Worm (Caenorhabditis elegans) whole organism, late embryonic: ENCODE data around the gene pqn-15.
A peak's percentile ranks its signal among the peaks of the same experiment; 100 is the strongest.

Experiments used
- C08G9.2 ChIP-seq: sonication (generic microtip); optimal IDR thresholded peaks from 2 replicates; lab custom pipeline; 2016; ENCODE audit warnings: mild to moderate bottlenecking, missing genetic modification characterization, moderate library complexity, missing compliant biosample characterization
- F13H6.1 ChIP-seq: sonication (generic microtip); optimal IDR thresholded peaks from 2 replicates; lab custom pipeline; 2016; ENCODE audit warnings: missing genetic modification characterization, missing compliant biosample characterization
- ahr-1 ChIP-seq: sonication (generic microtip); optimal IDR thresholded peaks from 2 replicates; lab custom pipeline; 2016; ENCODE audit warnings: missing genetic modification characterization, missing compliant biosample characterization
- ceh-18 ChIP-seq: sonication (generic microtip); optimal IDR thresholded peaks from 2 replicates; lab custom pipeline; 2016; ENCODE audit warnings: missing genetic modification characterization, missing compliant biosample characterization
- ceh-24 ChIP-seq: sonication (generic microtip); optimal IDR thresholded peaks from 2 replicates; lab custom pipeline; 2016; ENCODE audit warnings: mild to moderate bottlenecking, missing genetic modification characterization, missing compliant biosample characterization
- ceh-30 ChIP-seq: fragments of 150-350 bp; optimal IDR thresholded peaks from 2 replicates; lab custom pipeline; 2014; ENCODE audit warnings: missing biosample characterization, missing genetic modification characterization
- ceh-31 ChIP-seq: sonication (generic microtip); optimal IDR thresholded peaks from 2 replicates; lab custom pipeline; 2016; ENCODE audit warnings: missing genetic modification characterization, missing compliant biosample characterization
- ceh-34 ChIP-seq: sonication (generic microtip); optimal IDR thresholded peaks from 2 replicates; lab custom pipeline; 2016; ENCODE audit warnings: mild to moderate bottlenecking, missing genetic modification characterization, missing compliant biosample characterization
- ceh-45 ChIP-seq: fragments of 200-800 bp; sonication (Bioruptor generic); IDR thresholded peaks from 2 replicates; pipeline ENCODE4 v1.3.6; 2022; ENCODE audit warnings: missing genetic modification reagents, missing genetic modification characterization, missing compliant biosample characterization
- ceh-48 ChIP-seq: sonication (generic microtip); optimal IDR thresholded peaks from 2 replicates; lab custom pipeline; 2016; ENCODE audit warnings: missing genetic modification characterization, inconsistent platforms, missing compliant biosample characterization
- ceh-9 ChIP-seq: sonication (generic microtip); optimal IDR thresholded peaks from 2 replicates; lab custom pipeline; 2016; ENCODE audit warnings: mild to moderate bottlenecking, missing genetic modification characterization, inconsistent platforms, missing compliant biosample characterization
- dve-1 ChIP-seq: sonication (generic microtip); optimal IDR thresholded peaks from 2 replicates; lab custom pipeline; 2017; ENCODE audit warnings: antibody characterized with exemption, mild to moderate bottlenecking, missing genetic modification characterization, missing compliant biosample characterization
- eyg-1 ChIP-seq: sonication (generic microtip); optimal IDR thresholded peaks from 2 replicates; lab custom pipeline; 2016; ENCODE audit warnings: missing genotype, missing genetic modification characterization, missing compliant biosample characterization
- gmeb-2 ChIP-seq: sonication (generic microtip); optimal IDR thresholded peaks from 2 replicates; lab custom pipeline; 2016; ENCODE audit warnings: missing genetic modification characterization, inconsistent platforms, missing compliant biosample characterization
- hlh-15 ChIP-seq: sonication (generic microtip); optimal IDR thresholded peaks from 2 replicates; lab custom pipeline; 2016; ENCODE audit warnings: missing genetic modification characterization, missing compliant biosample characterization
- hlh-6 ChIP-seq: sonication (generic microtip); optimal IDR thresholded peaks from 2 replicates; lab custom pipeline; 2016; ENCODE audit warnings: missing genotype, missing genetic modification characterization, missing compliant biosample characterization
- hlh-8 ChIP-seq: sonication (generic microtip); optimal IDR thresholded peaks from 2 replicates; lab custom pipeline; 2016; ENCODE audit warnings: missing genotype, missing genetic modification characterization, missing compliant biosample characterization
- lim-6 ChIP-seq: sonication (generic microtip); optimal IDR thresholded peaks from 2 replicates; lab custom pipeline; 2016; ENCODE audit warnings: missing genetic modification characterization, missing compliant biosample characterization
- lin-11 ChIP-seq: fragments of 200-800 bp; sonication (Bioruptor generic); optimal IDR thresholded peaks from 2 replicates; lab custom pipeline; 2018; ENCODE audit warnings: mild to moderate bottlenecking, missing genetic modification characterization, missing compliant biosample characterization
- nfya-1 ChIP-seq: sonication (generic microtip); optimal IDR thresholded peaks from 2 replicates; lab custom pipeline; 2017; ENCODE audit warnings: missing genetic modification characterization, mild to moderate bottlenecking, missing compliant biosample characterization, antibody characterized with exemption, moderate library complexity
- npax-4 ChIP-seq: sonication (generic microtip); optimal IDR thresholded peaks from 2 replicates; lab custom pipeline; 2016; ENCODE audit warnings: missing genetic modification characterization, missing compliant biosample characterization
- pat-9 ChIP-seq: fragments of 200-800 bp; sonication (Bioruptor generic); optimal IDR thresholded peaks from 2 replicates; lab custom pipeline; 2018; ENCODE audit warnings: mild to moderate bottlenecking, missing genetic modification characterization, moderate library complexity, missing compliant biosample characterization
- pha-2 ChIP-seq: sonication (generic microtip); optimal IDR thresholded peaks from 2 replicates; lab custom pipeline; 2017; ENCODE audit warnings: mild to moderate bottlenecking, missing genetic modification characterization, missing compliant biosample characterization
- pros-1 ChIP-seq: fragments of 150-350 bp; optimal IDR thresholded peaks from 2 replicates; lab custom pipeline; 2014; ENCODE audit warnings: missing biosample characterization, missing genetic modification reagents, missing genetic modification characterization
- ref-2 ChIP-seq: sonication (generic microtip); optimal IDR thresholded peaks from 2 replicates; lab custom pipeline; 2016; ENCODE audit warnings: missing genetic modification characterization, missing compliant biosample characterization
- sdc-2 ChIP-seq: sonication (generic microtip); optimal IDR thresholded peaks from 2 replicates; lab custom pipeline; 2016; ENCODE audit warnings: missing genotype, missing genetic modification characterization, missing compliant biosample characterization
- sox-4 ChIP-seq: sonication (generic microtip); optimal IDR thresholded peaks from 2 replicates; lab custom pipeline; 2017; ENCODE audit warnings: mild to moderate bottlenecking, missing genetic modification characterization, inconsistent platforms, missing compliant biosample characterization
- tbx-7 ChIP-seq: sonication (generic microtip); optimal IDR thresholded peaks from 2 replicates; lab custom pipeline; 2016; ENCODE audit warnings: missing genotype, missing genetic modification characterization, missing compliant biosample characterization
- ttx-3 ChIP-seq: sonication (generic microtip); optimal IDR thresholded peaks from 2 replicates; lab custom pipeline; 2016; ENCODE audit warnings: missing genetic modification reagents, missing genetic modification characterization, missing compliant biosample characterization
- unc-3 ChIP-seq, 2 experiments: fragments of 200-800 bp in 1 of 2; sonication (Bioruptor generic) in 1 of 2; sonication (generic microtip) in 1 of 2; conservative IDR thresholded peaks in 1 of 2; optimal IDR thresholded peaks in 1 of 2; 2 replicates each; pipeline versions ENCODE4 v1.3.6 to Lab custom; 2016 to 2022; ENCODE audit warnings: missing compliant biosample characterization in 2 of 2, missing genetic modification characterization in 2 of 2, missing genetic modification reagents in 1 of 2
- unc-42 ChIP-seq: sonication (generic microtip); optimal IDR thresholded peaks from 2 replicates; lab custom pipeline; 2016; ENCODE audit warnings: missing genotype, missing genetic modification characterization, missing compliant biosample characterization
- zip-5 ChIP-seq: sonication (generic microtip); optimal IDR thresholded peaks from 2 replicates; lab custom pipeline; 2016; ENCODE audit warnings: missing genetic modification characterization, missing compliant biosample characterization

Gene pqn-15

DNA sequence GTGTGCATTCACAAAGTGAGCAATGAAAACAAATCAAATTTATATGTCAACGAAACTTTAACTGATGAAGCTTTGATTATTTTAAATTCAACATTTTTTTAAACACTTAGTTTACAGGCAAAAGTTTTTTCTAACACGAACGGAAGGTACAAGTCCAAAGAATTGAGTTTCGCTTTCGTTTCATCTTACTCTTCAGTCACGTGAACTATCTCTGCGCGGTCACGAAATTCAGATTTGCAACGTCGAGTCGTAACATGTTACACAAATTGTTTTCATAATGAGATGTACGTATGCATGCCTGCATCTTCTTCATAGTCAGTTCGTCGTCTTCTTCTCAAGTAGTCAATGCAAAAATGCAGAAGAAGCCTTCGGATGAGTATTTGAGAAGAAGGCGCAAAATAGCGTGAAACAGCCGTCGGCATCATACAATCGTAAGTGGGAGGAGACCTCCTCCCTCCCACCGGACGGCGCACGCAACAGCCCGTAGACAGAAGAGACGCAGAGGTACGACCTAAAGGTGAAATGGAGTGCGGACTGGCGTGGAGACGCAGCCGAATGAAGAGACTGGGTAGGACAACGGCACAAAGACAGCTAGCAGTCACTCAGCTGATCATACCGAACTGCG, 41.4 kb downstream of the pqn-15 start, which contains the start of gene coel-1 (continued):
- TF ChIP-seq sox-4 (tag; lab: Kevin White, UChicago) (no peak), dve-1 (no peak), lin-11 (tag; lab: Kevin White, UChicago) (no peak), eyg-1 (tag; lab: Kevin White, UChicago) (no peak), ceh-30 (tag; lab: Kevin White, UChicago) (no peak), pros-1 (tag; lab: Kevin White, UChicago) (peak; percentile 39), ceh-9 (tag; lab: Kevin White, UChicago) (no peak), pha-2 (tag; lab: Kevin White, UChicago) (no peak), npax-4 (tag; lab: Kevin White, UChicago) (no peak), hlh-6 (tag; lab: Kevin White, UChicago) (no peak), ref-2 (peak; percentile 57), ceh-34 (peak; percentile 50), gmeb-2 (tag; lab: Kevin White, UChicago) (no peak), unc-3 (GFP tag; conservative IDR thresholded peaks at IDR 0.05; lab: Robert Waterston, UW) (no peak), unc-3 (tag; optimal IDR thresholded peaks at IDR 0.05; lab: Kevin White, UChicago) (no peak), sdc-2 (tag; lab: Kevin White, UChicago) (peak; percentile 75), tbx-7 (tag; lab: Kevin White, UChicago) (no peak), ceh-31 (tag; lab: Kevin White, UChicago) (peak; percentile 85), C08G9.2 (tag; lab: Kevin White, UChicago) (no peak)

- TF ChIP-seq sox-4 (tag; lab: Kevin White, UChicago) (no peak), lim-6 (tag; lab: Kevin White, UChicago) (no peak)
- TF ChIP-seq, all 69 proteins: peak for 0
Observed at ce11 chrX:4263820-4264219, 42.9 kb downstream of the pqn-15 start.

DNA sequence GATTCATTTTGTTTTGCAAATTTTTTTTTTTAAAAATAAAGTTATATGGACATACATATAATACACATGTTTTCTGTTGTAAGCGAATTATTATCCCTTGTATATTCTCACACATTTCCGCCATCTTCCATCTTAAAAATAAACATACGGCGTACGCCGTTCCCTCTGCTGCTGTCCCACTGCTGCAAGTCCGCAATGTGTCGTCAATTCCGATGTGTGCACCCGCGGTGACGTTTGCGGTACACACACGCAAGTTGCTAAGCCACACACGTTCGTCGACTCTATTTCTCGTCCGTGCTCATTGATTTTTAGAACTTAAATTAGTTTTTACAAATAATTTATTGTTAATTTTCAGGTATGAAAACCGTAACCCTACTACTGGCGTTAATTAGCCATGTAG, 46.5 kb downstream of the pqn-15 start, which contains the start of gene C52B9.4:
Gene C52B9.4, plus strand, starts transcription at position 356 of the 400 bp plus-strand sequence.
- TF ChIP-seq hlh-6 (tag; lab: Kevin White, UChicago) (no peak), hlh-8 (tag; lab: Kevin White, UChicago) (peak; percentile 3), unc-42 (tag; lab: Kevin White, UChicago) (peak; percentile 11), nfya-1 (tag; lab: Kevin White, UChicago) (peak; percentile 16), hlh-15 (no peak)

DNA sequence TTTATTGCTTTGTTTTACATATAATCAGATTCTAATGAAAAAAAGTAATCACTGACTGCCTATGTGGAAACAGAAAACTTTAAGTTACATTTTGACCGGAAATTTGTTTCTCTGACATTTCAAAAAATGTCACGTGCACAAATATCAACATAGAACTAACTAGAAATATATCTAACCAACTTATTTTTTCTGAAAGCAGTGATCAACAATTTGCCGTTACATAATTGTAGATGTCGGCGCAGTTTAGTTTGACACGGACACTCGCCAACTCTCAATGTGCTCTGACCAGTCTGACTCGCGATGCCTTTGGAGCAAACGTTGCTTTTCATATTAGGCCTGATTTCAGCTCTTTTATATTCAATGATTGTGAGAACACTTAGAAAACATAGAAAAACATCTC, 50.0 kb downstream of the pqn-15 start, which contains the start of gene srv-6:
Gene srv-6, plus strand, starts transcription at position 301 of the 400 bp plus-strand sequence.
- TF ChIP-seq F13H6.1 (tag; lab: Kevin White, UChicago) (no peak), zip-5 (no peak), ahr-1 (tag; lab: Kevin White, UChicago) (no peak), eyg-1 (tag; lab: Kevin White, UChicago) (no peak), ceh-48 (tag; lab: Kevin White, UChicago) (no peak), ttx-3 (no peak), pat-9 (tag; lab: Kevin White, UChicago) (no peak), ceh-9 (tag; lab: Kevin White, UChicago) (no peak)
- TF ChIP-seq, all 69 proteins: peak for 0

DNA sequence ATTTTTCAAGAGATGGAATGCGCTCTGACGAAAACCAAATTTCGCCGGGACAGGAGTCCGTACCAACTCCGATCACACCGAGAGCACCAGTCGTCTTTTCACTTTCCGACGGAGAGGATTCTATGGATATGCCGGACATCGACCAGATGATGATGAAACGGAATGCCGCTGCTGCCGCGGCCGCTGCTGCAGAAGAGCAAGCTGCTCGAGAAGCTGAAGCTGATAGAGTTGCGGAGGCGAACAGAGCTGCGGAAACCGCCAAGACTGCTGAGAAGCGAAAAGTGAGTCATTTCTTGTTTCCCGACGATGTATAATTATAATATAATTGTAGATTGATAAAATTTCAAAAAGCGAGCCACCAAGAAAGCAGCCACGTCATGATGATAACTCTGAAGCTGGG, 51.4 kb downstream of the pqn-15 start:
- no peak for TF ChIP-seq ceh-48 (tag; lab: Kevin White, UChicago)
- TF ChIP-seq sdc-2 (tag; lab: Kevin White, UChicago), result no peak
- TF ChIP-seq ceh-24 (tag; lab: Kevin White, UChicago), result no peak
- no peak for TF ChIP-seq gmeb-2 (tag; lab: Kevin White, UChicago)
- TF ChIP-seq ceh-18 (tag; lab: Kevin White, UChicago), result no peak
- TF ChIP-seq ceh-45 (GFP tag; lab: Robert Waterston, UW), result no peak
